Worm (Caenorhabditis elegans) whole organism, L4/young adult: ENCODE results near the gene hdl-1.

Experiments used
- W03F9.2 ChIP-seq: fragments of 150-350 bp; optimal IDR thresholded peaks from 2 replicates; lab custom pipeline; 2014; ENCODE audit warnings: missing biosample characterization, missing genetic modification characterization
- him-1 ChIP-seq: sonication (generic microtip); optimal IDR thresholded peaks from 2 replicates; lab custom pipeline; 2016; ENCODE audit warnings: missing genotype, missing genetic modification reagents, missing genetic modification characterization, missing compliant biosample characterization

DNA sequence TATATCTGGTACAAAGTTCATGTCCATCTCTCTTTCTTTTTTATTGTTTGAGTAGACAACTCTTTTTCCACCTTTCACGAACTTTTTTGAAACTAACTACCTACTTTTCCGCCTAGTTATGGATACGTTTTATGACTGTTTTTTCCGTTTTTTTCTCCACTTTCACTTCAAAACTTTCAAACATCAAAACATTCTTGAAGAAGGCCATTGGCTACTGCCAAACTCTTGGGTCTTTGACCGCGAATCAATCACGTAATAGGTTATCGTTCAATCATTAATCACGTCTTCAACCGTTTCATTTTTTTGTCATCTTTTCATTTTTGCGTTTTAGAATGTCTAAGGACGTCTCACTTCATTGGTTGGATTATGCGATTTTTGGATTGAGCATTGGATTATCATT, 12.5 kb downstream of the hdl-1 start, which contains the start of gene slc-5A12:
- TF ChIP-seq him-1 (tag; lab: Kevin White, UChicago) (no peak), W03F9.2 (tag; lab: Kevin White, UChicago) (no peak)
